Worm (Caenorhabditis elegans) whole organism, L4/young adult: ENCODE measurements around the gene cdc-25.2.

Source experiments
- dao-5 ChIP-seq: sonication (generic microtip); optimal IDR thresholded peaks from 2 replicates; lab custom pipeline; 2016; ENCODE audit warnings: missing genotype, missing genetic modification characterization, moderate library complexity, missing compliant biosample characterization
- him-1 ChIP-seq: sonication (generic microtip); optimal IDR thresholded peaks from 2 replicates; lab custom pipeline; 2016; ENCODE audit warnings: missing genotype, missing genetic modification reagents, missing genetic modification characterization, missing compliant biosample characterization

DNA sequence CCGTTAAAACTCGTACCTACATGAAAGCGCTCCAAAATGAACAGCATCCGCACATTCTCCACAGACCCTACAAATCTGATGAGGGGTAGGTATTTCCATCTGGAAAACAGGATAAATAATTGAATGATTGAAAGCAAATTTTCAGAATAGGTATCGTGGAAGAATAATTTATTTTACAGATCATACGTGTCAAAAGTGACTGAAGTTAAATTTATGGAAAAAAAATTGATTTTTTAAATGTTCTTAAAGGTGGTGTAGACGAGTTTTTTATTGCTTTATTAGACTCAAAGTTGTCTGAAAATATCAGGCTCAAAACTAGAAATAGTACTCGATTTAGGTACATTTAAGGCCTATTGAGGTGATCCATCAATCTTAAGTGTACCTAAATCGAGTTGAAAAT, 59.8 kb downstream of the cdc-25.2 start, which contains the start of gene nhr-237:
- TF ChIP-seq him-1 (tag; lab: Kevin White, UChicago) (no peak), dao-5 (no peak)
